Fruit fly (Drosophila melanogaster) whole organism, adult: ENCODE measurements around the gene CG5177.

ENCODE experiments used
- CG11617 ChIP-seq: fragments of 200-800 bp; sonication (Bioruptor generic); optimal IDR thresholded peaks from 2 replicates; lab custom pipeline; 2017; ENCODE audit warnings: mild to moderate bottlenecking, missing biosample characterization, missing genetic modification reagents, missing genetic modification characterization
- Mnt ChIP-seq: fragments of 200-800 bp; sonication (Bioruptor generic); optimal IDR thresholded peaks from 2 replicates; lab custom pipeline; 2016; ENCODE audit warnings: missing biosample characterization, mild to moderate bottlenecking, missing genetic modification characterization
- kay ChIP-seq: fragments of 200-800 bp; sonication (Bioruptor generic); peaks from one replicate; lab custom pipeline; 2016; ENCODE audit warnings: missing biosample characterization, missing genetic modification characterization, borderline replicate concordance
- ovo ChIP-seq: fragments of 200-800 bp; sonication (Bioruptor generic); optimal IDR thresholded peaks from 2 replicates; lab custom pipeline; 2016; ENCODE audit warnings: missing biosample characterization, missing genetic modification characterization
- pad ChIP-seq: fragments of 200-800 bp; sonication (Bioruptor generic); optimal IDR thresholded peaks from 3 replicates; lab custom pipeline; 2017; ENCODE audit warnings: missing biosample characterization, missing genetic modification characterization, mild to moderate bottlenecking, moderate library complexity, missing genetic modification reagents
- tj ChIP-seq: fragments of 200-800 bp; sonication (Bioruptor generic); optimal IDR thresholded peaks from 3 replicates; lab custom pipeline; 2017; ENCODE audit warnings: missing biosample characterization, mild to moderate bottlenecking, missing genetic modification characterization, moderate library complexity
- toe ChIP-seq: fragments of 200-800 bp; sonication (Bioruptor generic); optimal IDR thresholded peaks from 2 replicates; lab custom pipeline; 2016; ENCODE audit warnings: missing biosample characterization, missing genetic modification characterization

DNA sequence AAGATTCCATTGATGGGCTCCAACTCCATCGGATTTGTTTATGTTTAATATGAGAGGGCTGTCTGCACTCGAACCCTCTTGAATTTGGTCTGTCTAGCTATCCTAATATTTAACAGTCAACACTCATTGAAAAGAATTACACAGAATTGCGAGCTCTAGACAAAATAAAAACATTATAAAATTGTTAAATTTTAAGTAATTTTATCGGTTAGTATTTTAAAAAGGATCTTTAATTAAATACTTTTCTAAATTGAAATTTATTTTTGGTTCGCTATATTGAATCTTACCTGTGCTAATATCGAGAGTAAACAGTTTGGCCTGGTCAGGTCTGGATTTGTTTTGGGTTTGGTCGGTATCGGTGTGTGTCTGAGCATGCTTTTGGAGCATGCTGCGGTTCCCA, 3.4 kb upstream of the CG5177 start:
- TF ChIP-seq kay (GFP tag; lab: Kevin White, UChicago) (no peak), tj (GFP tag; lab: Kevin White, UChicago) (no peak), toe (no peak), CG11617 (GFP tag; lab: Kevin White, UChicago) (no peak), pad (GFP tag; lab: Kevin White, UChicago) (no peak), ovo (no peak), Mnt (GFP tag; lab: Kevin White, UChicago) (no peak)
